Worm (Caenorhabditis elegans): ENCODE results near the gene imp-3.
A peak's percentile ranks its signal among the peaks of the same experiment; 100 is the strongest.

The imp-3 gene

DNA sequence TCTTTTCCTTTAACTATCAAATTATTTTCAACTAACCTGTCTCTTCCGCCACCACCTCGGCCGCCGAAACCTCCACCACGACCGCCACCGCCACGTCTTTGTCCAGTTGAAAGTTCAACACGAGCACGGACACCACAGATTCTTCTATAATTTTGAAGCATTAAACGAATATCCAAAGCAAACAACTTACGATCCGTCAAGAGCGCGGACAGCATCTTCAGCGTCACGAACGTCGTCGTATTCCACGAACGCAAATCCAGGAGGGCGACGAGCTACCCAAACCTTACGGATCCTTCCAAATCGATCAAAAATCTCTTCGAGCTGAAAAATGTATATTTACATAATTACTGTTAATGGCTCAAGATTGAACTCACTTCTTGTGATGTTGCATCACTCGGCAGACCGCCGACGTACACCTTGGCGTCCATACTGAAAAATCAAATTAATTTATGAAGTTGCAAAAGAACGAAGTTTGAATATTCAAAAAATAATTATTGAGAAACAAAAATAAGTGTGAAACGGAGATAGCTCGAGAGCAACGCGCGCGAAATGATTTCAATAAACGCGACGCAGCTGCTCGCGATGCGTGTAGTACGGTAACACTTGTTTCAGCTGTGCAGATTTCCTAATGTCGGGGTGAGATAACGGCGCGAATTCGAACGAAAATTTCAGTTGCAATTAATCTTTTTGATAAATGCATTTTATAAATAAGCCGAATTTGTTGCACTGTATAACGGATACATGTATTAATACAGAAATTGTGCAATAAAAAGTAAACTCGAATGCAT lies 1.6 kb upstream of the imp-3 start, which contains the start of gene rsp-6 (continued):
- TF ChIP-seq zag-1 (tag; optimal IDR thresholded peaks at IDR 0.05) (no peak), lin-13 (GFP tag; optimal IDR thresholded peaks at IDR 0.05) (peak; percentile 83), unc-30 (tag; optimal IDR thresholded peaks at IDR 0.05) (no peak), hpl-2 (GFP tag; optimal IDR thresholded peaks at IDR 0.05) (no peak), ceh-88 (GFP tag; IDR thresholded peaks at IDR 0.05) (peak; percentile 65), mep-1 (tag; optimal IDR thresholded peaks at IDR 0.05) (peak; percentile 84), nhr-76 (tag; optimal IDR thresholded peaks at IDR 0.05) (no peak), unc-86 (tag; optimal IDR thresholded peaks at IDR 0.05) (peak; percentile 83), efl-1 (optimal IDR thresholded peaks at IDR 0.05) (peak; percentile 91 to 95), efl-1 (GFP tag; optimal IDR thresholded peaks at IDR 0.05 in 1 of 2) (peak; percentile 92 to 99), vab-15 (tag; optimal IDR thresholded peaks at IDR 0.05) (peak; percentile 90), fkh-8 (tag; optimal IDR thresholded peaks at IDR 0.05) (peak; percentile 79), mef-2 (tag; optimal IDR thresholded peaks at IDR 0.05) (peak; percentile 54), snpc-4 (tag; optimal IDR thresholded peaks at IDR 0.05) (peak; percentile 10), C34B4.2 (tag; optimal IDR thresholded peaks at IDR 0.05) (no peak), lir-3 (tag; optimal IDR thresholded peaks at IDR 0.05; ENCODE audit: poor library complexity) (peak; percentile 55), unc-98 (GFP tag; IDR thresholded peaks at IDR 0.05) (no peak), ztf-11 (tag; optimal IDR thresholded peaks at IDR 0.05) (peak in 1 of 2 experiments; percentile 1), dpl-1 (GFP tag; optimal IDR thresholded peaks at IDR 0.05) (peak; percentile 92 to 96 (median 94)), ceh-8 (GFP tag; optimal IDR thresholded peaks at IDR 0.05) (no peak), isw-1 (GFP tag; IDR thresholded peaks at IDR 0.05) (peak; percentile 83), mab-9 (GFP tag; IDR thresholded peaks at IDR 0.05) (no peak), ces-1 (GFP tag; optimal IDR thresholded peaks at IDR 0.05) (no peak), jun-1 (tag; optimal IDR thresholded peaks at IDR 0.05) (peak; percentile 71), swsn-7 (tag; optimal IDR thresholded peaks at IDR 0.05) (peak; percentile 84), lin-15B (tag; optimal IDR thresholded peaks at IDR 0.05) (peak; percentile 96), lin-35 (GFP tag; optimal IDR thresholded peaks at IDR 0.05) (peak; percentile 95 to 98), ceh-90 (tag; optimal IDR thresholded peaks at IDR 0.05) (no peak), blmp-1 (tag; optimal IDR thresholded peaks at IDR 0.05) (peak; percentile 84), nhr-84 (tag; optimal IDR thresholded peaks at IDR 0.05) (no peak), egl-27 (tag; optimal IDR thresholded peaks at IDR 0.05) (no peak), fkh-4 (tag; optimal IDR thresholded peaks at IDR 0.05; ENCODE audit: borderline replicate concordance) (no peak), tbx-2 (tag; optimal IDR thresholded peaks at IDR 0.05) (peak; percentile 88), egl-13 (tag; optimal IDR thresholded peaks at IDR 0.05) (peak; percentile 69), ama-1 (optimal IDR thresholded peaks at IDR 0.05) (no peak), dsc-1 (tag; optimal IDR thresholded peaks at IDR 0.05) (peak; percentile 79), ceh-63 (GFP tag; optimal IDR thresholded peaks at IDR 0.05) (no peak), nhr-90 (tag; optimal IDR thresholded peaks at IDR 0.05; ENCODE audit: poor library complexity) (peak; percentile 50), aha-1 (tag; optimal IDR thresholded peaks at IDR 0.05) (peak; percentile 5), fkh-10 (GFP tag; optimal IDR thresholded peaks at IDR 0.05) (peak; percentile 67), efl-3 (GFP tag; optimal IDR thresholded peaks at IDR 0.05) (no peak), aly-2 (tag; optimal IDR thresholded peaks at IDR 0.05) (peak; percentile 51), nhr-71 (tag; optimal IDR thresholded peaks at IDR 0.05) (peak; percentile 92), pax-3 (tag; optimal IDR thresholded peaks at IDR 0.05) (no peak), tlp-1 (tag; optimal IDR thresholded peaks at IDR 0.05) (no peak), lin-14 (GFP tag; optimal IDR thresholded peaks at IDR 0.05) (peak; percentile 89)
